Worm (Caenorhabditis elegans): ENCODE data around the gene K11H12.3.

The K11H12.3 gene

ce11 chrIV:622989-623388, 50.3 kb downstream of the K11H12.3 start:
- no peak for TF ChIP-seq unc-55 (GFP tag; optimal IDR thresholded peaks at IDR 0.05)
- TF ChIP-seq ztf-16 (tag; optimal IDR thresholded peaks at IDR 0.05), result no peak
- TF ChIP-seq tbx-2 (tag; optimal IDR thresholded peaks at IDR 0.05), result no peak
- no peak for TF ChIP-seq fax-1 (tag; optimal IDR thresholded peaks at IDR 0.05)
- no peak for TF ChIP-seq hlh-6 (tag; optimal IDR thresholded peaks at IDR 0.05)
- no peak for TF ChIP-seq K02D7.2 (tag; optimal IDR thresholded peaks at IDR 0.05)
- no peak for TF ChIP-seq fkh-10 (GFP tag; optimal IDR thresholded peaks at IDR 0.05)
- TF ChIP-seq pha-4 (tag; optimal IDR thresholded peaks at IDR 0.05), result no peak
- no peak for TF ChIP-seq ref-2 (tag; optimal IDR thresholded peaks at IDR 0.05)
- TF ChIP-seq T23F11.4 (GFP tag; optimal IDR thresholded peaks at IDR 0.05), result no peak
- no peak for TF ChIP-seq nhr-232 (tag; optimal IDR thresholded peaks at IDR 0.05)
- TF ChIP-seq F13H6.1 (tag; optimal IDR thresholded peaks at IDR 0.05), result no peak
- TF ChIP-seq elt-2 (tag; optimal IDR thresholded peaks at IDR 0.05), result no peak
- TF ChIP-seq mec-3 (tag; optimal IDR thresholded peaks at IDR 0.05; ENCODE audit: borderline replicate concordance), result no peak
- no peak for TF ChIP-seq nfya-1 (tag; optimal IDR thresholded peaks at IDR 0.05)
- no peak for TF ChIP-seq ceh-22 (tag; optimal IDR thresholded peaks at IDR 0.05)
- TF ChIP-seq pat-9 (tag; optimal IDR thresholded peaks at IDR 0.05), result no peak
- no peak for TF ChIP-seq eyg-1 (tag; optimal IDR thresholded peaks at IDR 0.05)
- no peak for TF ChIP-seq ceh-18 (tag; optimal IDR thresholded peaks at IDR 0.05)
